Fruit fly (Drosophila melanogaster) whole organism, embryonic: ENCODE data around the gene Pxd.

Experiments
- Bteb2 ChIP-seq: fragments of 200-800 bp; sonication (Bioruptor generic); optimal IDR thresholded peaks from 2 replicates; lab custom pipeline; 2016; ENCODE audit warnings: missing biosample characterization, missing genetic modification characterization
- CG11723 ChIP-seq: fragments of 200-800 bp; sonication (Bioruptor generic); optimal IDR thresholded peaks from 2 replicates; lab custom pipeline; 2017; ENCODE audit warnings: missing biosample characterization, mild to moderate bottlenecking, missing genetic modification characterization
- CG12071 ChIP-seq: fragments of 200-800 bp; sonication (Bioruptor generic); optimal IDR thresholded peaks from 3 replicates; lab custom pipeline; 2018; ENCODE audit warnings: missing biosample characterization, mild to moderate bottlenecking, missing genetic modification characterization
- CG12659 ChIP-seq: fragments of 200-800 bp; sonication (Bioruptor generic); optimal IDR thresholded peaks from 3 replicates; lab custom pipeline; 2017; ENCODE audit warnings: mild to moderate bottlenecking, missing biosample characterization, missing genetic modification reagents, missing genetic modification characterization
- CG13296 ChIP-seq: fragments of 200-800 bp; sonication (Bioruptor generic); optimal IDR thresholded peaks from 3 replicates; lab custom pipeline; 2018; ENCODE audit warnings: missing biosample characterization, mild to moderate bottlenecking, missing genetic modification characterization
- CG13424 ChIP-seq: fragments of 200-800 bp; sonication (Bioruptor generic); optimal IDR thresholded peaks from 2 replicates; lab custom pipeline; 2019; ENCODE audit warnings: missing biosample characterization, mild to moderate bottlenecking, missing genetic modification characterization, moderate library complexity
- CG13624 ChIP-seq: fragments of 200-800 bp; sonication (Bioruptor generic); optimal IDR thresholded peaks from 2 replicates; lab custom pipeline; 2016; ENCODE audit warnings: missing biosample characterization, missing genetic modification characterization
- CG14860 ChIP-seq: fragments of 200-800 bp; sonication (Bioruptor generic); IDR thresholded peaks from 3 replicates; pipeline ENCODE4 v1.3.6; 2022; ENCODE audit warnings: missing biosample characterization, missing genetic modification characterization; ENCODE audit not compliant: partially characterized antibody
- CG15514 ChIP-seq: fragments of 200-800 bp; sonication (Bioruptor generic); optimal IDR thresholded peaks from 3 replicates; lab custom pipeline; 2017; ENCODE audit warnings: missing biosample characterization, missing genetic modification characterization, mild to moderate bottlenecking, moderate library complexity, missing genetic modification reagents
- CG1603 ChIP-seq: fragments of 200-800 bp; sonication (Bioruptor generic); optimal IDR thresholded peaks from 2 replicates; lab custom pipeline; 2019; ENCODE audit warnings: missing biosample characterization, mild to moderate bottlenecking, missing genetic modification characterization, moderate library complexity
- CG16813 ChIP-seq: fragments of 200-800 bp; sonication (Bioruptor generic); IDR thresholded peaks from 3 replicates; pipeline ENCODE4 v1.3.6; 2022; ENCODE audit warnings: missing biosample characterization, missing genetic modification characterization; ENCODE audit not compliant: partially characterized antibody
- CG16863 ChIP-seq: fragments of 200-800 bp; sonication (Bioruptor generic); optimal IDR thresholded peaks from 3 replicates; lab custom pipeline; 2016; ENCODE audit warnings: missing biosample characterization, missing genetic modification characterization
- CG2116 ChIP-seq: fragments of 200-800 bp; sonication (Bioruptor generic); optimal IDR thresholded peaks from 3 replicates; lab custom pipeline; 2018; ENCODE audit warnings: missing biosample characterization, mild to moderate bottlenecking, missing genetic modification characterization
- CG31365 ChIP-seq: fragments of 200-800 bp; sonication (Bioruptor generic); optimal IDR thresholded peaks from 2 replicates; lab custom pipeline; 2018; ENCODE audit warnings: missing biosample characterization, mild to moderate bottlenecking, missing genetic modification characterization
- CG33213 ChIP-seq: fragments of 200-800 bp; sonication (Bioruptor generic); optimal IDR thresholded peaks from 3 replicates; lab custom pipeline; 2016; ENCODE audit warnings: missing biosample characterization, missing genetic modification characterization
- CG3995 ChIP-seq: fragments of 200-800 bp; sonication (Bioruptor generic); optimal IDR thresholded peaks from 3 replicates; lab custom pipeline; 2016; ENCODE audit warnings: missing biosample characterization, missing genetic modification characterization
- CG42726 ChIP-seq: fragments of 200-800 bp; sonication (Bioruptor generic); IDR thresholded peaks from 2 replicates; pipeline ENCODE4 v1.3.6; 2022; ENCODE audit warnings: missing biosample characterization, missing genetic modification characterization; ENCODE audit not compliant: partially characterized antibody
- CG43689 ChIP-seq: fragments of 200-800 bp; sonication (Bioruptor generic); IDR thresholded peaks from 2 replicates; pipeline ENCODE4 v1.3.6; 2022; ENCODE audit warnings: missing biosample characterization, missing genetic modification characterization
- CG4404 ChIP-seq: fragments of 200-800 bp; sonication (Bioruptor generic); IDR thresholded peaks from 2 replicates; pipeline ENCODE4 v1.3.6; 2022; ENCODE audit warnings: missing biosample characterization, missing genetic modification characterization
- CG5245 ChIP-seq: fragments of 200-800 bp; sonication (Bioruptor generic); optimal IDR thresholded peaks from 3 replicates; lab custom pipeline; 2016; ENCODE audit warnings: missing biosample characterization, missing genetic modification characterization
- CG7372 ChIP-seq: fragments of 200-800 bp; sonication (Bioruptor generic); IDR thresholded peaks from 2 replicates; pipeline ENCODE4 v1.3.6; 2022; ENCODE audit warnings: missing biosample characterization, missing genetic modification characterization
- CG7556 ChIP-seq: fragments of 200-800 bp; sonication (Bioruptor generic); optimal IDR thresholded peaks from 2 replicates; lab custom pipeline; 2017; ENCODE audit warnings: missing biosample characterization, mild to moderate bottlenecking, missing genetic modification characterization
- CG7928 ChIP-seq: fragments of 200-800 bp; sonication (Bioruptor generic); optimal IDR thresholded peaks from 2 replicates; lab custom pipeline; 2017; ENCODE audit warnings: missing biosample characterization, mild to moderate bottlenecking, missing genetic modification characterization
- CHES-1-like ChIP-seq: fragments of 200-800 bp; sonication (Bioruptor generic); optimal IDR thresholded peaks from 2 replicates; lab custom pipeline; 2016; ENCODE audit warnings: missing biosample characterization, missing genetic modification characterization
- Chrac-16 ChIP-seq: fragments of 200-800 bp; sonication (Bioruptor generic); optimal IDR thresholded peaks from 3 replicates; lab custom pipeline; 2016; ENCODE audit warnings: missing biosample characterization, missing genetic modification characterization
- CoRest ChIP-seq: fragments of 200-800 bp; sonication (Bioruptor generic); optimal IDR thresholded peaks from 3 replicates; lab custom pipeline; 2018; ENCODE audit warnings: missing biosample characterization, mild to moderate bottlenecking, missing genetic modification characterization, moderate library complexity
- D19B ChIP-seq: fragments of 200-800 bp; sonication (Bioruptor generic); optimal IDR thresholded peaks from 2 replicates; lab custom pipeline; 2017; ENCODE audit warnings: missing biosample characterization, mild to moderate bottlenecking, missing genetic modification characterization
- Doc3 ChIP-seq: fragments of 200-800 bp; sonication (Bioruptor generic); IDR thresholded peaks from 3 replicates; pipeline ENCODE4 v1.3.6; 2022; ENCODE audit warnings: missing biosample characterization, missing genetic modification characterization; ENCODE audit not compliant: partially characterized antibody
- Dp ChIP-seq: fragments of 200-800 bp; sonication (Bioruptor generic); optimal IDR thresholded peaks from 2 replicates; lab custom pipeline; 2018; ENCODE audit warnings: missing biosample characterization, mild to moderate bottlenecking, missing genetic modification characterization, moderate library complexity
- Elba2 ChIP-seq: fragments of 200-800 bp; sonication (Bioruptor generic); optimal IDR thresholded peaks from 3 replicates; lab custom pipeline; 2016; ENCODE audit warnings: missing biosample characterization, missing genetic modification characterization
- MBD-R2 ChIP-seq: fragments of 200-800 bp; sonication (Bioruptor generic); IDR thresholded peaks from 2 replicates; pipeline ENCODE4 v1.3.6; 2022; ENCODE audit warnings: missing biosample characterization, missing genetic modification characterization
- MESR4 ChIP-seq: fragments of 200-800 bp; sonication (Bioruptor generic); optimal IDR thresholded peaks from 2 replicates; lab custom pipeline; 2018; ENCODE audit warnings: missing biosample characterization, mild to moderate bottlenecking, missing genetic modification characterization, moderate library complexity
- Sry-β ChIP-seq: fragments of 200-800 bp; sonication (Bioruptor generic); optimal IDR thresholded peaks from 2 replicates; lab custom pipeline; 2018; ENCODE audit warnings: missing biosample characterization, mild to moderate bottlenecking, missing genetic modification characterization, moderate library complexity
- amos ChIP-seq: fragments of 200-800 bp; sonication (Bioruptor generic); IDR thresholded peaks from 2 replicates; pipeline ENCODE4 v1.3.6; 2022; ENCODE audit warnings: missing biosample characterization, missing genetic modification characterization; ENCODE audit not compliant: partially characterized antibody
- bbx ChIP-seq: fragments of 200-800 bp; sonication (Bioruptor generic); IDR thresholded peaks from 2 replicates; pipeline ENCODE4 v1.3.6; 2022; ENCODE audit warnings: missing biosample characterization, missing genetic modification characterization; ENCODE audit not compliant: partially characterized antibody
- gce ChIP-seq: fragments of 200-800 bp; sonication (Bioruptor generic); IDR thresholded peaks from 3 replicates; pipeline ENCODE4 v1.3.6; 2022; ENCODE audit warnings: missing biosample characterization, missing genetic modification characterization
- grn ChIP-seq: fragments of 200-800 bp; sonication (Bioruptor generic); optimal IDR thresholded peaks from 3 replicates; lab custom pipeline; 2017; ENCODE audit warnings: missing biosample characterization, missing genetic modification characterization
- hb ChIP-seq: fragments of 200-800 bp; sonication (Bioruptor generic); IDR thresholded peaks from 3 replicates; pipeline ENCODE4 v1.3.6; 2022; ENCODE audit warnings: missing biosample characterization, missing genetic modification characterization; ENCODE audit not compliant: partially characterized antibody
- knrl ChIP-seq: fragments of 200-800 bp; sonication (Bioruptor generic); IDR thresholded peaks from 3 replicates; pipeline ENCODE4 v1.3.6; 2022; ENCODE audit warnings: missing biosample characterization, missing genetic modification characterization; ENCODE audit not compliant: partially characterized antibody
- luna ChIP-seq: fragments of 200-800 bp; sonication (Bioruptor generic); optimal IDR thresholded peaks from 2 replicates; lab custom pipeline; 2016; ENCODE audit warnings: missing biosample characterization, missing genetic modification characterization
- mam ChIP-seq: fragments of 200-800 bp; sonication (Bioruptor generic); optimal IDR thresholded peaks from 3 replicates; lab custom pipeline; 2016; ENCODE audit warnings: missing biosample characterization, missing genetic modification characterization
- mld ChIP-seq: fragments of 200-800 bp; sonication (Bioruptor generic); IDR thresholded peaks from 3 replicates; pipeline ENCODE4 v1.3.6; 2022; ENCODE audit warnings: missing biosample characterization, missing genetic modification characterization; ENCODE audit not compliant: partially characterized antibody
- row ChIP-seq: fragments of 200-800 bp; sonication (Bioruptor generic); IDR thresholded peaks from 3 replicates; pipeline ENCODE4 v1.3.6; 2022; ENCODE audit warnings: missing biosample characterization, missing genetic modification characterization
- sima ChIP-seq: fragments of 200-800 bp; sonication (Bioruptor generic); optimal IDR thresholded peaks from 2 replicates; lab custom pipeline; 2016; ENCODE audit warnings: missing biosample characterization, missing genetic modification characterization
- slbo ChIP-seq: fragments of 200-800 bp; sonication (Bioruptor generic); IDR thresholded peaks from 2 replicates; pipeline ENCODE4 v1.3.6; 2022; ENCODE audit warnings: missing biosample characterization, missing genetic modification characterization
- sna ChIP-seq: fragments of 200-800 bp; sonication (Bioruptor generic); IDR thresholded peaks from 2 replicates; pipeline ENCODE4 v1.3.6; 2022; ENCODE audit warnings: missing biosample characterization, missing genetic modification characterization; ENCODE audit not compliant: partially characterized antibody
- tin ChIP-seq: fragments of 200-800 bp; sonication (Bioruptor generic); optimal IDR thresholded peaks from 3 replicates; lab custom pipeline; 2016; ENCODE audit warnings: missing biosample characterization, missing genetic modification characterization
- unc-4 ChIP-seq: fragments of 200-800 bp; sonication (Bioruptor generic); IDR thresholded peaks from 2 replicates; pipeline ENCODE4 v1.3.6; 2022; ENCODE audit warnings: missing biosample characterization, missing genetic modification characterization; ENCODE audit not compliant: partially characterized antibody

The Pxd gene

DNA sequence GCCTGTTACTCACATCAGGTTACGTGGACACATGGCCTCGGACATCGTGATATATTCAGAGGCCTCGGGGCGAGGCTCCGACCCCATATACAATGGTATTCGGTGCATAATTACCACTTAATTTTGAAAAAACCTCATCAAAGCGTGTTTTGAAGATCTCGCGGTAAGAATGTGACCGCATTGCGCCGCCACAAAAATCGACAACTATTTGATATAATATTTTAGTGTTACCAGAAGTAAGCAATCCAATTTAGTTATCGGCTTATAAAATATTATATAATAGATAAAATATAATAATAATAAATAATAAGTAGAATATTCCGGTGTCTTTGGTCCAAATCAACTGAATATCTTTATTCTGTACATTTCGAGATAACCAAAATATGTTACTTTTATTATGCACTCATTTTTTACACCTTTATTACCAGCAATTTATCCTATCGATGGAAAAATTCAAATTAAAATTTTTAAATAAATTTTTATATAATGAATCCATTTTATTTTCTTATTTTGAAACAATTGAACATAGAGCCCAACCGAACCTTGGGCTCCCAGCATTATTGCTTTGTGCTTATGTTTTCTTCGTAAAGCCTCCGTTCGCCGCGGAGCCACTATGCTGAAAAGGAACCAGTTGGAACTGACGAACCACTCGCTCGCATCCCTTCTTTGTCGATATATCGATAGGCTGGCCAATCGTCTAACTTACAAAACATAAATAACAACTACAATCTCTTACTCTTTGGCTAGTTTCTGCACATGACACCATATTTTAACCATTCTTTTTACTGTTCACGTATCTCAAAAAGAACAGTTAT lies 25.8 kb downstream of the Pxd start, which contains the start of the genes CG18213 and Trm7-32 (continued):
- TF ChIP-seq MESR4 (peak; percentile 72), unc-4 (GFP tag; lab: Robert Waterston, UW) (peak; percentile 81), CG5245 (no peak), CG31365 (no peak), slbo (peak; percentile 60; the same call in 1 of the 2 replicates), Doc3 (GFP tag; lab: Robert Waterston, UW) (peak; percentile 76), Chrac-16 (GFP tag; lab: Kevin White, UChicago) (no peak), MBD-R2 (GFP tag; lab: Robert Waterston, UW) (peak; percentile 72), CG7556 (GFP tag; lab: Kevin White, UChicago) (no peak), D19B (GFP tag; lab: Kevin White, UChicago) (no peak), CG1603 (tag; lab: Kevin White, UChicago) (peak; percentile 45), CG16863 (no peak), luna (peak; percentile 3), CG12659 (GFP tag; lab: Kevin White, UChicago) (peak; percentile 55), mld (GFP tag; lab: Robert Waterston, UW) (peak; percentile 80), CG13424 (tag; lab: Kevin White, UChicago) (no peak), Sry-β (GFP tag; lab: Kevin White, UChicago) (peak; percentile 58), CG2116 (GFP tag; lab: Kevin White, UChicago) (peak; percentile 59), Bteb2 (no peak), CG43689 (no peak), CG4404 (GFP tag; lab: Robert Waterston, UW) (no peak), CG33213 (GFP tag; lab: Kevin White, UChicago) (peak; percentile 4), grn (GFP tag; lab: Kevin White, UChicago) (no peak), CG13296 (GFP tag; lab: Kevin White, UChicago) (no peak), Dp (GFP tag; lab: Kevin White, UChicago) (peak; percentile 71), mam (GFP tag; lab: Kevin White, UChicago) (peak; percentile 40), row (GFP tag; lab: Robert Waterston, UW) (peak; percentile 89), sna (GFP tag; lab: Robert Waterston, UW) (peak; percentile 80), tin (GFP tag; lab: Kevin White, UChicago) (peak; percentile 18), CG14860 (GFP tag; lab: Robert Waterston, UW) (peak; percentile 85), CG11723 (no peak), CG7372 (GFP tag; lab: Robert Waterston, UW) (peak; percentile 10; the same call in 1 of the 2 replicates), CG7928 (GFP tag; lab: Kevin White, UChicago) (peak; percentile 88), CG16813 (peak; percentile 84), CG42726 (GFP tag; lab: Robert Waterston, UW) (peak; percentile 86; the same call in 1 of the 2 replicates), CG13624 (GFP tag; lab: Kevin White, UChicago) (peak; percentile 18), CG3995 (GFP tag; lab: Kevin White, UChicago) (peak; percentile 12), CHES-1-like (GFP tag; lab: Kevin White, UChicago) (peak; percentile 29), CG15514 (GFP tag; lab: Kevin White, UChicago) (peak; percentile 99), sima (GFP tag; lab: Kevin White, UChicago) (no peak), hb (peak; percentile 72), amos (GFP tag; lab: Robert Waterston, UW) (peak; percentile 86), knrl (GFP tag; lab: Robert Waterston, UW) (peak; percentile 84), CG12071 (GFP tag; lab: Kevin White, UChicago) (no peak), Elba2 (GFP tag; lab: Kevin White, UChicago) (no peak), gce (GFP tag; lab: Robert Waterston, UW) (no peak), CoRest (tag; lab: Kevin White, UChicago) (peak; percentile 47), bbx (peak; percentile 89)
